Worm (Caenorhabditis elegans) whole organism, L3 larva: ENCODE data around the gene acl-13.

Experiments used
- elt-2 ChIP-seq: sonication (generic microtip); optimal IDR thresholded peaks from 2 replicates; lab custom pipeline; 2016; ENCODE audit warnings: missing genetic modification reagents, mild to moderate bottlenecking, missing genetic modification characterization, missing compliant biosample characterization
- elt-3 ChIP-seq, 3 experiments: fragments of 150-350 bp in 1 of 3; sonication (generic microtip) in 2 of 3; optimal IDR thresholded peaks; 2 replicates in 2 of 3; 4 replicates in 1 of 3; lab custom pipeline; 2014 to 2017; ENCODE audit warnings: missing biosample characterization in 3 of 3, missing genetic modification characterization in 3 of 3
- fkh-10 ChIP-seq: sonication (generic microtip); optimal IDR thresholded peaks from 2 replicates; lab custom pipeline; 2017; ENCODE audit warnings: missing biosample characterization, missing genetic modification reagents, missing genetic modification characterization
- fos-1 ChIP-seq: fragments of 150-350 bp; optimal IDR thresholded peaks from 2 replicates; lab custom pipeline; 2014; ENCODE audit warnings: missing biosample characterization, missing genetic modification characterization
- lin-15B ChIP-seq: fragments of 150-350 bp; optimal IDR thresholded peaks from 2 replicates; lab custom pipeline; 2014; ENCODE audit warnings: missing biosample characterization, missing genetic modification characterization
- nhr-237 ChIP-seq: fragments of 150-350 bp; optimal IDR thresholded peaks from 2 replicates; lab custom pipeline; 2014; ENCODE audit warnings: missing biosample characterization, missing genetic modification characterization
- nhr-67 ChIP-seq: fragments of 150-350 bp; optimal IDR thresholded peaks from 2 replicates; lab custom pipeline; 2014; ENCODE audit warnings: missing biosample characterization, missing genetic modification characterization
- snpc-4 ChIP-seq: fragments of 150-350 bp; optimal IDR thresholded peaks from 2 replicates; lab custom pipeline; 2014; ENCODE audit warnings: missing biosample characterization, missing genetic modification characterization

ce11 chrIV:12414601-12415000 is 4.3 kb downstream of the acl-13 start:
- peak; percentile 71 for TF ChIP-seq fkh-10 (GFP tag; lab: Kevin White, UChicago)
- TF ChIP-seq fos-1 (tag; lab: Kevin White, UChicago) = no peak
- TF ChIP-seq nhr-67 (tag; lab: Kevin White, UChicago) = no peak
- no peak for TF ChIP-seq elt-3 (tag; optimal IDR thresholded peaks at IDR 0.05; lab: Kevin White, UChicago)
- TF ChIP-seq snpc-4 (tag; lab: Kevin White, UChicago) = no peak
- TF ChIP-seq elt-2 (tag; lab: Kevin White, UChicago) = no peak
- no peak for TF ChIP-seq lin-15B
- TF ChIP-seq nhr-237 (tag; lab: Kevin White, UChicago) = no peak
